Worm (Caenorhabditis elegans) whole organism, late embryonic: Measurements from ENCODE around the gene C56E6.7.

Experiments used
- ahr-1 ChIP-seq: sonication (generic microtip); optimal IDR thresholded peaks from 2 replicates; lab custom pipeline; 2016; ENCODE audit warnings: missing genetic modification characterization, missing compliant biosample characterization
- hlh-30 ChIP-seq: sonication (generic microtip); optimal IDR thresholded peaks from 2 replicates; lab custom pipeline; 2017; ENCODE audit warnings: antibody characterized with exemption, missing genetic modification characterization, missing compliant biosample characterization; ENCODE audit not compliant: insufficient read depth
- lim-6 ChIP-seq: sonication (generic microtip); optimal IDR thresholded peaks from 2 replicates; lab custom pipeline; 2016; ENCODE audit warnings: missing genetic modification characterization, missing compliant biosample characterization
- pha-4 ChIP-seq: fragments of 150-350 bp; optimal IDR thresholded peaks from 2 replicates; lab custom pipeline; 2018; ENCODE audit warnings: missing biosample characterization, missing genetic modification reagents, missing genetic modification characterization
- pqm-1 ChIP-seq: sonication (generic microtip); optimal IDR thresholded peaks from 2 replicates; lab custom pipeline; 2016; ENCODE audit warnings: missing genetic modification characterization, missing compliant biosample characterization
- sox-2 ChIP-seq: fragments of 200-800 bp; sonication (Bioruptor generic); IDR thresholded peaks from 2 replicates; pipeline ENCODE4 v1.3.6; 2022; ENCODE audit warnings: missing genetic modification reagents, missing genetic modification characterization, missing compliant biosample characterization
- unc-86 ChIP-seq: sonication (generic microtip); optimal IDR thresholded peaks from 2 replicates; lab custom pipeline; 2016; ENCODE audit warnings: missing genetic modification characterization, missing compliant biosample characterization

- TF ChIP-seq lim-6 (tag; lab: Kevin White, UChicago) (no peak), sox-2 (GFP tag; lab: Robert Waterston, UW) (no peak), unc-86 (tag; lab: Kevin White, UChicago) (no peak), ahr-1 (tag; lab: Kevin White, UChicago) (no peak), pha-4 (tag; lab: Kevin White, UChicago) (no peak), pqm-1 (tag; lab: Kevin White, UChicago) (no peak), hlh-30 (tag; lab: Kevin White, UChicago) (no peak)
Observed at ce11 chrII:6560291-6560690, 43.9 kb downstream of the C56E6.7 start.
